Worm (Caenorhabditis elegans) whole organism, L4/young adult: Measurements from ENCODE around the gene C27H5.12.

ENCODE experiments used
- W03F9.2 ChIP-seq: fragments of 150-350 bp; optimal IDR thresholded peaks from 2 replicates; lab custom pipeline; 2014; ENCODE audit warnings: missing biosample characterization, missing genetic modification characterization
- dao-5 ChIP-seq: sonication (generic microtip); optimal IDR thresholded peaks from 2 replicates; lab custom pipeline; 2016; ENCODE audit warnings: missing genotype, missing genetic modification characterization, moderate library complexity, missing compliant biosample characterization

ce11 chrII:7171305-7171998 lies 10.0 kb upstream of the C27H5.12 start, which contains the start of gene dyf-13:
- no peak for TF ChIP-seq dao-5 (tag; lab: Kevin White, UChicago)
- no peak for TF ChIP-seq W03F9.2 (tag; lab: Kevin White, UChicago)
